Fruit fly (Drosophila melanogaster): ENCODE data around the gene tfc.

The tfc gene

dm6 chr3L:1247627-1248295, 8.5 kb upstream of the tfc start, which contains the start of the genes Psf1 and Sac1 (continued):
- TF ChIP-seq CG4820 (GFP tag; optimal IDR thresholded peaks at IDR 0.05) = peak; percentile 36
- peak; percentile 39 for TF ChIP-seq CG33213 (GFP tag; optimal IDR thresholded peaks at IDR 0.05)
- TF ChIP-seq ewg (GFP tag; optimal IDR thresholded peaks at IDR 0.05) = peak; percentile 28
- TF ChIP-seq E2f2 (GFP tag; IDR thresholded peaks at IDR 0.05) = 0 out of 2 replicates have a peak, but pooled peaks have one; percentile 15
- peak; percentile 21 for TF ChIP-seq Hr3 (GFP tag; optimal IDR thresholded peaks at IDR 0.05)
- peak; percentile 68 for TF ChIP-seq bbx (GFP tag; IDR thresholded peaks at IDR 0.05; ENCODE audit: partially characterized antibody)
- no peak for TF ChIP-seq fd64A (GFP tag; optimal IDR thresholded peaks at IDR 0.05)
- peak; percentile 73 for TF ChIP-seq hbn (GFP tag; IDR thresholded peaks at IDR 0.05; ENCODE audit: partially characterized antibody)
- TF ChIP-seq CG8765 (GFP tag; IDR thresholded peaks at IDR 0.05) = 0 out of 2 replicates have a peak, but pooled peaks have one; percentile 36
- 0 out of 2 replicates have a peak, but pooled peaks have one; percentile 24 for TF ChIP-seq H2.0 (GFP tag; IDR thresholded peaks at IDR 0.05)
- no peak for TF ChIP-seq trh (GFP tag; optimal IDR thresholded peaks at IDR 0.05)
- no peak for TF ChIP-seq NK7.1 (GFP tag; optimal IDR thresholded peaks at IDR 0.05)
- peak; percentile 64 for TF ChIP-seq CG30403 (GFP tag; optimal IDR thresholded peaks at IDR 0.05)
- peak; percentile 66 for TF ChIP-seq onecut (GFP tag; IDR thresholded peaks at IDR 0.05)
- TF ChIP-seq tgo (GFP tag; IDR thresholded peaks at IDR 0.05) = 0 out of 3 replicates have a peak, but pooled peaks have one; percentile 26
- peak; percentile 46 for TF ChIP-seq CG15696 (tag; optimal IDR thresholded peaks at IDR 0.05)
- peak; percentile 7 for TF ChIP-seq crc (GFP tag; optimal IDR thresholded peaks at IDR 0.05)
- peak; percentile 94 for TF ChIP-seq CG4617 (GFP tag; optimal IDR thresholded peaks at IDR 0.05; ENCODE audit: borderline replicate concordance)
- TF ChIP-seq pzg (GFP tag; optimal IDR thresholded peaks at IDR 0.05) = peak; percentile 77
- TF ChIP-seq CG3163 (GFP tag; optimal IDR thresholded peaks at IDR 0.05) = peak; percentile 32
- peak; percentile 78 for TF ChIP-seq CG2120 (GFP tag; optimal IDR thresholded peaks at IDR 0.05)
- TF ChIP-seq C15 (GFP tag; IDR thresholded peaks at IDR 0.05) = no peak
- peak; percentile 45 for TF ChIP-seq HmgZ (tag; optimal IDR thresholded peaks at IDR 0.05)
- TF ChIP-seq CG8944 (GFP tag; optimal IDR thresholded peaks at IDR 0.05) = peak; percentile 59
- TF ChIP-seq en (GFP tag; optimal IDR thresholded peaks at IDR 0.05) = no peak
- TF ChIP-seq hkb (optimal IDR thresholded peaks at IDR 0.05) = peak; percentile 30
- TF ChIP-seq hkb (GFP tag; IDR thresholded peaks at IDR 0.05) = no peak
- TF ChIP-seq Drgx (GFP tag; IDR thresholded peaks at IDR 0.05) = no peak
- TF ChIP-seq zfh2 (GFP tag; optimal IDR thresholded peaks at IDR 0.05) = peak; percentile 67
- TF ChIP-seq Chrac-16 (GFP tag; optimal IDR thresholded peaks at IDR 0.05) = peak; percentile 51
- TF ChIP-seq CG6272 (GFP tag; IDR thresholded peaks at IDR 0.05) = peak; percentile 49; the same call in 1 of the 2 replicates
- TF ChIP-seq Ssrp (tag; optimal IDR thresholded peaks at IDR 0.05) = peak; percentile 13
- TF ChIP-seq CG4730 (GFP tag; IDR thresholded peaks at IDR 0.05) = no peak
- 0 out of 3 replicates have a peak, but pooled peaks have one; percentile 11 for TF ChIP-seq Optix (GFP tag; IDR thresholded peaks at IDR 0.05)
- peak; percentile 17 for TF ChIP-seq Mad (GFP tag; optimal IDR thresholded peaks at IDR 0.05)
- no peak for TF ChIP-seq ara (GFP tag; IDR thresholded peaks at IDR 0.05)
- TF ChIP-seq CG10267 (tag; optimal IDR thresholded peaks at IDR 0.05) = peak; percentile 65
- peak; percentile 69 for TF ChIP-seq YL-1 (GFP tag; optimal IDR thresholded peaks at IDR 0.05)
- TF ChIP-seq CG7786 (GFP tag; optimal IDR thresholded peaks at IDR 0.05) = peak; percentile 55
- TF ChIP-seq CG14441 (GFP tag; IDR thresholded peaks at IDR 0.05) = peak; percentile 13; the same call in 1 of the 2 replicates
- peak; percentile 56 for TF ChIP-seq gfzf (GFP tag; optimal IDR thresholded peaks at IDR 0.05)
- peak; percentile 50 for TF ChIP-seq Atf3 (GFP tag; optimal IDR thresholded peaks at IDR 0.05)
- 0 out of 3 replicates have a peak, but pooled peaks have one; percentile 27 for TF ChIP-seq ci (GFP tag; IDR thresholded peaks at IDR 0.05)
- TF ChIP-seq mam (GFP tag; optimal IDR thresholded peaks at IDR 0.05) = peak; percentile 68
- TF ChIP-seq Lim3 (GFP tag; IDR thresholded peaks at IDR 0.05) = no peak
- TF ChIP-seq wek (GFP tag; optimal IDR thresholded peaks at IDR 0.05) = peak; percentile 32
- peak; percentile 90 for TF ChIP-seq MESR4 (GFP tag; optimal IDR thresholded peaks at IDR 0.05)
- 0 out of 2 replicates have a peak, but pooled peaks have one; percentile 29 for TF ChIP-seq al (GFP tag; IDR thresholded peaks at IDR 0.05)
- TF ChIP-seq Xbp1 (GFP tag; optimal IDR thresholded peaks at IDR 0.05) = peak; percentile 70
- TF ChIP-seq Hr51 (GFP tag; optimal IDR thresholded peaks at IDR 0.05) = peak in 1 of 2 experiments; percentile 29

Measured in whole organism, embryonic.